Worm (Caenorhabditis elegans) whole organism, L2 larva: ENCODE measurements around the gene C11H1.7.

Experiments
- C34F6.9 ChIP-seq: fragments of 150-350 bp; optimal IDR thresholded peaks from 2 replicates; lab custom pipeline; 2014; ENCODE audit warnings: missing biosample characterization, missing genetic modification characterization
- F13H6.1 ChIP-seq: sonication (generic microtip); optimal IDR thresholded peaks from 2 replicates; lab custom pipeline; 2016; ENCODE audit warnings: missing genetic modification characterization, missing compliant biosample characterization
- R02D3.7 ChIP-seq: fragments of 150-350 bp; optimal IDR thresholded peaks from 2 replicates; lab custom pipeline; 2014; ENCODE audit warnings: missing biosample characterization, missing genetic modification characterization
- Y55F3AM.14 ChIP-seq: fragments of 200-800 bp; sonication (Bioruptor generic); optimal IDR thresholded peaks from 2 replicates; lab custom pipeline; 2018; ENCODE audit warnings: mild to moderate bottlenecking, missing genetic modification characterization, missing compliant biosample characterization
- ZK546.5 ChIP-seq: sonication (generic microtip); optimal IDR thresholded peaks from 2 replicates; lab custom pipeline; 2017; ENCODE audit warnings: missing biosample characterization, missing genetic modification characterization
- alr-1 ChIP-seq: fragments of 150-350 bp; optimal IDR thresholded peaks from 2 replicates; lab custom pipeline; 2014; ENCODE audit warnings: missing biosample characterization, missing genetic modification characterization
- aly-2 ChIP-seq: fragments of 150-350 bp; optimal IDR thresholded peaks from 2 replicates; lab custom pipeline; 2014; ENCODE audit warnings: missing biosample characterization, missing genetic modification characterization
- blmp-1 ChIP-seq: sonication (generic microtip); optimal IDR thresholded peaks from 2 replicates; lab custom pipeline; 2017; ENCODE audit warnings: missing genetic modification characterization, mild to moderate bottlenecking, missing compliant biosample characterization, antibody characterized with exemption, moderate library complexity; ENCODE audit not compliant: insufficient read depth
- ceh-16 ChIP-seq: fragments of 150-350 bp; optimal IDR thresholded peaks from 2 replicates; lab custom pipeline; 2014; ENCODE audit warnings: missing biosample characterization, missing genetic modification characterization
- crh-2 ChIP-seq: sonication (generic microtip); optimal IDR thresholded peaks from 2 replicates; lab custom pipeline; 2017; ENCODE audit warnings: missing biosample characterization, missing genetic modification characterization
- dmd-4 ChIP-seq: sonication (generic microtip); optimal IDR thresholded peaks from 2 replicates; lab custom pipeline; 2017; ENCODE audit warnings: missing biosample characterization, missing genetic modification characterization
- egl-27 ChIP-seq: sonication (generic microtip); optimal IDR thresholded peaks from 3 replicates; lab custom pipeline; 2017; ENCODE audit warnings: missing biosample characterization, missing genetic modification reagents, missing genetic modification characterization
- elt-3 ChIP-seq: sonication (generic microtip); optimal IDR thresholded peaks from 2 replicates; lab custom pipeline; 2017; ENCODE audit warnings: missing biosample characterization, missing genetic modification characterization
- fos-1 ChIP-seq: fragments of 150-350 bp; optimal IDR thresholded peaks from 2 replicates; lab custom pipeline; 2014; ENCODE audit warnings: missing biosample characterization, missing genetic modification characterization
- gmeb-1 ChIP-seq: fragments of 150-350 bp; optimal IDR thresholded peaks from 2 replicates; lab custom pipeline; 2014; ENCODE audit warnings: missing biosample characterization, missing genetic modification characterization
- lin-13 ChIP-seq: fragments of 150-350 bp; optimal IDR thresholded peaks from 2 replicates; lab custom pipeline; 2014; ENCODE audit warnings: missing biosample characterization, missing genetic modification reagents, missing genetic modification characterization
- lin-39 ChIP-seq: fragments of 150-350 bp; optimal IDR thresholded peaks from 2 replicates; lab custom pipeline; 2014; ENCODE audit warnings: missing biosample characterization, missing genetic modification reagents, missing genetic modification characterization
- lsy-2 ChIP-seq, 2 experiments: fragments of 150-350 bp in 1 of 2; sonication (generic microtip) in 1 of 2; optimal IDR thresholded peaks; 2 replicates each; lab custom pipeline; 2014 to 2017; ENCODE audit warnings: missing biosample characterization in 2 of 2, missing genetic modification characterization in 2 of 2
- mab-5 ChIP-seq: fragments of 150-350 bp; optimal IDR thresholded peaks from 2 replicates; lab custom pipeline; 2014; ENCODE audit warnings: missing biosample characterization, missing genetic modification characterization
- mbf-1 ChIP-seq: sonication (generic microtip); optimal IDR thresholded peaks from 2 replicates; lab custom pipeline; 2017; ENCODE audit warnings: missing biosample characterization, missing genetic modification characterization
- mdl-1 ChIP-seq, 2 experiments: fragments of 150-350 bp in 1 of 2; sonication (generic microtip) in 1 of 2; optimal IDR thresholded peaks; 2 replicates each; lab custom pipeline; 2017; ENCODE audit warnings: missing biosample characterization in 2 of 2, missing genetic modification characterization in 2 of 2
- nhr-10 ChIP-seq: sonication (generic microtip); optimal IDR thresholded peaks from 2 replicates; lab custom pipeline; 2017; ENCODE audit warnings: missing biosample characterization, missing genetic modification characterization
- nhr-11 ChIP-seq: fragments of 150-350 bp; optimal IDR thresholded peaks from 2 replicates; lab custom pipeline; 2014; ENCODE audit warnings: missing biosample characterization, missing genetic modification characterization
- nhr-129 ChIP-seq: fragments of 150-350 bp; optimal IDR thresholded peaks from 2 replicates; lab custom pipeline; 2014; ENCODE audit warnings: missing biosample characterization, missing genetic modification characterization
- nhr-21 ChIP-seq: fragments of 150-350 bp; optimal IDR thresholded peaks from 2 replicates; lab custom pipeline; 2014; ENCODE audit warnings: missing biosample characterization, missing genetic modification characterization
- nhr-6 ChIP-seq: fragments of 150-350 bp; optimal IDR thresholded peaks from 2 replicates; lab custom pipeline; 2014; ENCODE audit warnings: missing biosample characterization, missing genetic modification characterization
- nhr-77 ChIP-seq: fragments of 150-350 bp; optimal IDR thresholded peaks from 2 replicates; lab custom pipeline; 2014; ENCODE audit warnings: missing biosample characterization, missing genetic modification characterization
- peb-1 ChIP-seq: fragments of 150-350 bp; optimal IDR thresholded peaks from 2 replicates; lab custom pipeline; 2014; ENCODE audit warnings: missing biosample characterization, missing genetic modification characterization
- skn-1 ChIP-seq: sonication (generic microtip); optimal IDR thresholded peaks from 2 replicates; lab custom pipeline; 2017; ENCODE audit warnings: missing biosample characterization, missing genetic modification characterization
- sma-3 ChIP-seq: sonication (generic microtip); optimal IDR thresholded peaks from 2 replicates; lab custom pipeline; 2016; ENCODE audit warnings: missing genetic modification reagents, missing genetic modification characterization, missing compliant biosample characterization
- sma-9 ChIP-seq, 2 experiments: fragments of 150-350 bp in 1 of 2; sonication (generic microtip) in 1 of 2; optimal IDR thresholded peaks; 2 replicates each; lab custom pipeline; 2014 to 2016; ENCODE audit warnings: missing genetic modification characterization in 2 of 2, mild to moderate bottlenecking in 1 of 2, missing biosample characterization in 1 of 2, missing compliant biosample characterization in 1 of 2, missing genetic modification reagents in 1 of 2, moderate library complexity in 1 of 2
- snpc-4 ChIP-seq: fragments of 150-350 bp; optimal IDR thresholded peaks from 2 replicates; lab custom pipeline; 2014; ENCODE audit warnings: missing biosample characterization, missing genetic modification characterization
- unc-39 ChIP-seq: fragments of 150-350 bp; optimal IDR thresholded peaks from 2 replicates; lab custom pipeline; 2014; ENCODE audit warnings: missing biosample characterization, missing genetic modification characterization
- unc-55 ChIP-seq: fragments of 150-350 bp; sonication (generic microtip); optimal IDR thresholded peaks from 3 replicates; lab custom pipeline; 2014; ENCODE audit warnings: missing biosample characterization, missing genetic modification reagents, missing genetic modification characterization
- unc-62 ChIP-seq: fragments of 150-350 bp; optimal IDR thresholded peaks from 2 replicates; lab custom pipeline; 2014; ENCODE audit warnings: missing biosample characterization, missing genetic modification reagents, missing genetic modification characterization
- ztf-11 ChIP-seq: sonication (generic microtip); optimal IDR thresholded peaks from 2 replicates; lab custom pipeline; 2017; ENCODE audit warnings: missing biosample characterization, missing genetic modification characterization
- ztf-4 ChIP-seq: fragments of 150-350 bp; optimal IDR thresholded peaks from 2 replicates; lab custom pipeline; 2014; ENCODE audit warnings: missing biosample characterization, missing genetic modification characterization

C11H1.7 gene

ce11 chrX:14329348-14329747, 2.1 kb downstream of the C11H1.7 start:
- peak; percentile 12 for TF ChIP-seq egl-27 (tag; lab: Kevin White, UChicago)
- TF ChIP-seq F13H6.1 (tag; lab: Kevin White, UChicago): peak; percentile 15
- no peak for TF ChIP-seq alr-1

ce11 chrX:14334151-14334550, 6.9 kb downstream of the C11H1.7 start:
- TF ChIP-seq lsy-2 (tag; optimal IDR thresholded peaks at IDR 0.05; lab: Kevin White, UChicago) (peak in 1 of 2 experiments; percentile 68), nhr-6 (tag; lab: Kevin White, UChicago) (peak; percentile 28), nhr-129 (peak; percentile 69), C34F6.9 (tag; lab: Kevin White, UChicago) (peak; percentile 27), fos-1 (tag; lab: Kevin White, UChicago) (peak; percentile 27), ceh-16 (tag; lab: Kevin White, UChicago) (no peak), blmp-1 (tag; lab: Kevin White, UChicago) (peak; percentile 32), nhr-21 (tag; lab: Kevin White, UChicago) (peak; percentile 46), F13H6.1 (tag; lab: Kevin White, UChicago) (peak; percentile 26), crh-2 (tag; lab: Kevin White, UChicago) (no peak), sma-9 (GFP tag; optimal IDR thresholded peaks at IDR 0.05; lab: Kevin White, UChicago) (peak; percentile 61), sma-9 (tag; optimal IDR thresholded peaks at IDR 0.05; lab: Kevin White, UChicago) (no peak), egl-27 (tag; lab: Kevin White, UChicago) (peak; percentile 26), skn-1 (tag; lab: Kevin White, UChicago) (no peak)

ce11 chrX:14335220-14335619, 8.0 kb downstream of the C11H1.7 start, which contains the start of gene K04G11.1:
TSS of gene K04G11.1 (plus strand) at chrX:14335520.
- TF ChIP-seq gmeb-1 (no peak), nhr-10 (tag; lab: Kevin White, UChicago) (no peak), R02D3.7 (tag; lab: Kevin White, UChicago) (no peak), lin-39 (no peak), crh-2 (tag; lab: Kevin White, UChicago) (no peak), egl-27 (tag; lab: Kevin White, UChicago) (no peak), lsy-2 (tag; optimal IDR thresholded peaks at IDR 0.05; lab: Kevin White, UChicago) (no peak), F13H6.1 (tag; lab: Kevin White, UChicago) (no peak), ztf-11 (no peak), fos-1 (tag; lab: Kevin White, UChicago) (no peak), lin-13 (GFP tag; lab: Kevin White, UChicago) (no peak), dmd-4 (tag; lab: Kevin White, UChicago) (no peak), unc-55 (GFP tag; lab: Kevin White, UChicago) (no peak), elt-3 (tag; lab: Kevin White, UChicago) (no peak), nhr-77 (tag; lab: Kevin White, UChicago) (no peak), nhr-11 (tag; lab: Kevin White, UChicago) (no peak), ztf-4 (no peak), Y55F3AM.14 (GFP tag; lab: Kevin White, UChicago) (no peak)

- TF ChIP-seq ztf-4 (no peak), F13H6.1 (tag; lab: Kevin White, UChicago) (no peak), unc-62 (GFP tag; lab: Kevin White, UChicago) (no peak), aly-2 (tag; lab: Kevin White, UChicago) (no peak), peb-1 (tag; lab: Kevin White, UChicago) (no peak)
- TF ChIP-seq, all 48 proteins: peak for 0
Observed at ce11 chrX:14335621-14336020, 8.4 kb downstream of the C11H1.7 start.

- TF ChIP-seq sma-3 (GFP tag; lab: Kevin White, UChicago) (no peak), crh-2 (tag; lab: Kevin White, UChicago) (no peak), nhr-21 (tag; lab: Kevin White, UChicago) (no peak), R02D3.7 (tag; lab: Kevin White, UChicago) (no peak), ceh-16 (tag; lab: Kevin White, UChicago) (no peak), unc-55 (GFP tag; lab: Kevin White, UChicago) (no peak), ZK546.5 (tag; lab: Kevin White, UChicago) (no peak), nhr-77 (tag; lab: Kevin White, UChicago) (no peak), snpc-4 (tag; lab: Kevin White, UChicago) (no peak), mbf-1 (tag; lab: Kevin White, UChicago) (no peak), lin-39 (no peak), unc-39 (tag; lab: Kevin White, UChicago) (no peak), mab-5 (tag; lab: Kevin White, UChicago) (no peak), mdl-1 (tag; optimal IDR thresholded peaks at IDR 0.05; lab: Kevin White, UChicago) (no peak)
Observed at ce11 chrX:14338896-14339295, 11.7 kb downstream of the C11H1.7 start.
